Fruit fly (Drosophila melanogaster) whole organism, embryonic: ENCODE data around the gene CG32437.

Experiments
- Abd-B ChIP-seq: fragments of 200-800 bp; sonication (Bioruptor generic); optimal IDR thresholded peaks from 2 replicates; lab custom pipeline; 2018; ENCODE audit warnings: missing biosample characterization, mild to moderate bottlenecking, missing genetic modification characterization, moderate library complexity
- B-H1 ChIP-seq: fragments of 200-800 bp; sonication (Bioruptor generic); IDR thresholded peaks from 3 replicates; pipeline ENCODE4 v1.3.6; 2022; ENCODE audit warnings: missing biosample characterization, missing genetic modification characterization
- CG1024 ChIP-seq: fragments of 200-800 bp; sonication (Bioruptor generic); IDR thresholded peaks from 2 replicates; pipeline ENCODE4 v1.3.6; 2022; ENCODE audit warnings: missing biosample characterization, missing genetic modification characterization
- CG10462 ChIP-seq: fragments of 200-800 bp; sonication (Bioruptor generic); optimal IDR thresholded peaks from 2 replicates; lab custom pipeline; 2016; ENCODE audit warnings: missing biosample characterization, missing genetic modification characterization
- CG10543 ChIP-seq: fragments of 200-800 bp; sonication (Bioruptor generic); optimal IDR thresholded peaks from 3 replicates; lab custom pipeline; 2017; ENCODE audit warnings: missing biosample characterization, mild to moderate bottlenecking, missing genetic modification characterization, moderate library complexity
- CG12769 ChIP-seq: fragments of 200-800 bp; sonication (Bioruptor generic); optimal IDR thresholded peaks from 2 replicates; lab custom pipeline; 2019; ENCODE audit warnings: missing biosample characterization, mild to moderate bottlenecking, missing genetic modification characterization, moderate library complexity
- CG13287 ChIP-seq: fragments of 200-800 bp; sonication (Bioruptor generic); IDR thresholded peaks from 2 replicates; pipeline ENCODE4 v1.3.6; 2022; ENCODE audit warnings: missing biosample characterization, missing genetic modification characterization; ENCODE audit not compliant: partially characterized antibody
- CG13296 ChIP-seq: fragments of 200-800 bp; sonication (Bioruptor generic); optimal IDR thresholded peaks from 3 replicates; lab custom pipeline; 2018; ENCODE audit warnings: missing biosample characterization, mild to moderate bottlenecking, missing genetic modification characterization
- CG17359 ChIP-seq: fragments of 200-800 bp; sonication (Bioruptor generic); optimal IDR thresholded peaks from 3 replicates; lab custom pipeline; 2018; ENCODE audit warnings: missing biosample characterization, mild to moderate bottlenecking, missing genetic modification characterization, moderate library complexity
- CG1832 ChIP-seq: fragments of 200-800 bp; sonication (Bioruptor generic); optimal IDR thresholded peaks from 2 replicates; lab custom pipeline; 2017; ENCODE audit warnings: missing biosample characterization, mild to moderate bottlenecking, missing genetic modification characterization, inconsistent platforms
- CG2678 ChIP-seq: fragments of 200-800 bp; sonication (Bioruptor generic); optimal IDR thresholded peaks from 3 replicates; lab custom pipeline; 2019; ENCODE audit warnings: missing biosample characterization, mild to moderate bottlenecking, missing genetic modification characterization, moderate library complexity
- CG30431 ChIP-seq: fragments of 200-800 bp; sonication (Bioruptor generic); optimal IDR thresholded peaks from 2 replicates; lab custom pipeline; 2017; ENCODE audit warnings: missing biosample characterization, missing genetic modification characterization
- CG31388 ChIP-seq: fragments of 200-800 bp; sonication (Bioruptor generic); optimal IDR thresholded peaks from 2 replicates; lab custom pipeline; 2016; ENCODE audit warnings: missing biosample characterization, missing genetic modification characterization
- CG3163 ChIP-seq: fragments of 200-800 bp; sonication (Bioruptor generic); optimal IDR thresholded peaks from 3 replicates; lab custom pipeline; 2016; ENCODE audit warnings: missing biosample characterization, missing genetic modification characterization
- CG32767 ChIP-seq: fragments of 200-800 bp; sonication (Bioruptor generic); IDR thresholded peaks from 2 replicates; pipeline ENCODE4 v1.3.6; 2022; ENCODE audit warnings: missing biosample characterization, missing genetic modification characterization
- CG34224 ChIP-seq: fragments of 200-800 bp; sonication (Bioruptor generic); IDR thresholded peaks from 3 replicates; pipeline ENCODE4 v1.3.6; 2022; ENCODE audit warnings: missing biosample characterization, missing genetic modification characterization; ENCODE audit not compliant: partially characterized antibody
- CG42726 ChIP-seq: fragments of 200-800 bp; sonication (Bioruptor generic); IDR thresholded peaks from 2 replicates; pipeline ENCODE4 v1.3.6; 2022; ENCODE audit warnings: missing biosample characterization, missing genetic modification characterization; ENCODE audit not compliant: partially characterized antibody
- CG6813 ChIP-seq: fragments of 200-800 bp; sonication (Bioruptor generic); optimal IDR thresholded peaks from 2 replicates; lab custom pipeline; 2017; ENCODE audit warnings: missing biosample characterization, missing genetic modification characterization, mild to moderate bottlenecking, moderate library complexity, missing genetic modification reagents
- CG7839 ChIP-seq: fragments of 200-800 bp; sonication (Bioruptor generic); optimal IDR thresholded peaks from 3 replicates; lab custom pipeline; 2018; ENCODE audit warnings: missing biosample characterization, mild to moderate bottlenecking, missing genetic modification characterization, moderate library complexity
- CTCF ChIP-seq: fragments of 200-800 bp; sonication (Bioruptor generic); optimal IDR thresholded peaks from 2 replicates; lab custom pipeline; 2017; ENCODE audit warnings: missing biosample characterization, mild to moderate bottlenecking, missing genetic modification characterization, moderate library complexity
- Dip2 ChIP-seq: fragments of 200-800 bp; sonication (Bioruptor generic); IDR thresholded peaks from 2 replicates; pipeline ENCODE4 v1.3.6; 2022; ENCODE audit warnings: missing biosample characterization, missing genetic modification characterization
- Dref ChIP-seq: fragments of 200-800 bp; sonication (Bioruptor generic); IDR thresholded peaks from 2 replicates; pipeline ENCODE4 v1.3.6; 2022; ENCODE audit warnings: missing biosample characterization, missing genetic modification characterization
- Elba2 ChIP-seq: fragments of 200-800 bp; sonication (Bioruptor generic); optimal IDR thresholded peaks from 3 replicates; lab custom pipeline; 2016; ENCODE audit warnings: missing biosample characterization, missing genetic modification characterization
- Ets97D ChIP-seq: fragments of 200-800 bp; sonication (Bioruptor generic); optimal IDR thresholded peaks from 3 replicates; lab custom pipeline; 2016; ENCODE audit warnings: missing biosample characterization, missing genetic modification characterization
- HLHmδ ChIP-seq: fragments of 200-800 bp; sonication (Bioruptor generic); optimal IDR thresholded peaks from 2 replicates; lab custom pipeline; 2018; ENCODE audit warnings: missing biosample characterization, mild to moderate bottlenecking, missing genetic modification characterization, moderate library complexity
- Mes4 ChIP-seq: fragments of 200-800 bp; sonication (Bioruptor generic); optimal IDR thresholded peaks from 2 replicates; lab custom pipeline; 2016; ENCODE audit warnings: missing biosample characterization, missing genetic modification characterization
- Neu2 ChIP-seq: fragments of 200-800 bp; sonication (Bioruptor generic); optimal IDR thresholded peaks from 3 replicates; lab custom pipeline; 2016; ENCODE audit warnings: missing biosample characterization, missing genetic modification characterization, borderline replicate concordance
- Nf-YB ChIP-seq: fragments of 200-800 bp; sonication (Bioruptor generic); optimal IDR thresholded peaks from 3 replicates; lab custom pipeline; 2019; ENCODE audit warnings: missing biosample characterization, mild to moderate bottlenecking, missing genetic modification characterization, moderate library complexity
- Sin3A ChIP-seq: fragments of >200 bp; optimal IDR thresholded peaks from 2 replicates; lab custom pipeline; 2018
- TFAM ChIP-seq: fragments of 200-800 bp; sonication (Bioruptor generic); optimal IDR thresholded peaks from 2 replicates; lab custom pipeline; 2017; ENCODE audit warnings: missing biosample characterization, missing genetic modification characterization, inconsistent platforms
- al ChIP-seq: fragments of 200-800 bp; sonication (Bioruptor generic); IDR thresholded peaks from 2 replicates; pipeline ENCODE4 v1.3.6; 2022; ENCODE audit warnings: missing biosample characterization, missing genetic modification characterization
- ash1 ChIP-seq: fragments of 200-800 bp; sonication (Bioruptor generic); optimal IDR thresholded peaks from 2 replicates; lab custom pipeline; 2018; ENCODE audit warnings: missing biosample characterization, mild to moderate bottlenecking, missing genetic modification characterization
- az2 ChIP-seq: fragments of 200-800 bp; sonication (Bioruptor generic); optimal IDR thresholded peaks from 3 replicates; lab custom pipeline; 2016; ENCODE audit warnings: missing biosample characterization, missing genetic modification characterization
- bcd ChIP-seq: fragments of 200-800 bp; sonication (Bioruptor generic); optimal IDR thresholded peaks from 2 replicates; lab custom pipeline; 2017; ENCODE audit warnings: missing biosample characterization, mild to moderate bottlenecking, missing genetic modification characterization
- br ChIP-seq: fragments of >200 bp; optimal IDR thresholded peaks from 2 replicates; lab custom pipeline; 2017
- crc ChIP-seq: fragments of 200-800 bp; sonication (Bioruptor generic); optimal IDR thresholded peaks from 2 replicates; lab custom pipeline; 2016; ENCODE audit warnings: missing biosample characterization, missing genetic modification characterization
- gsb ChIP-seq: fragments of 200-800 bp; sonication (Bioruptor generic); IDR thresholded peaks from 2 replicates; pipeline ENCODE4 v1.3.6; 2022; ENCODE audit warnings: missing biosample characterization, missing genetic modification characterization
- hkb ChIP-seq, 2 experiments: fragments of 200-800 bp in 1 of 2; fragments of >200 bp in 1 of 2; sonication (Bioruptor generic) in 1 of 2; IDR thresholded peaks in 1 of 2; optimal IDR thresholded peaks in 1 of 2; 2 replicates each; pipeline versions ENCODE4 v1.3.6 to Lab custom; 2017 to 2022; ENCODE audit warnings: missing biosample characterization in 1 of 2, missing genetic modification characterization in 1 of 2
- insv ChIP-seq, 2 experiments: fragments of 200-800 bp; sonication (Bioruptor generic); optimal IDR thresholded peaks; 3 replicates each; lab custom pipeline; 2016 to 2018; ENCODE audit warnings: missing biosample characterization in 2 of 2, missing genetic modification characterization in 2 of 2
- jigr1 ChIP-seq: fragments of 200-800 bp; sonication (Bioruptor generic); IDR thresholded peaks from 3 replicates; pipeline ENCODE4 v1.3.6; 2022; ENCODE audit warnings: missing biosample characterization, missing genetic modification characterization
- jing ChIP-seq: fragments of 200-800 bp; sonication (Bioruptor generic); optimal IDR thresholded peaks from 2 replicates; lab custom pipeline; 2018; ENCODE audit warnings: missing biosample characterization, mild to moderate bottlenecking, missing genetic modification characterization
- jumu ChIP-seq: fragments of 200-800 bp; sonication (Bioruptor generic); optimal IDR thresholded peaks from 3 replicates; lab custom pipeline; 2016; ENCODE audit warnings: missing biosample characterization, missing genetic modification characterization
- kay ChIP-seq: fragments of 200-800 bp; sonication (Bioruptor generic); optimal IDR thresholded peaks from 2 replicates; lab custom pipeline; 2016; ENCODE audit warnings: missing biosample characterization, missing genetic modification characterization
- knrl ChIP-seq: fragments of 200-800 bp; sonication (Bioruptor generic); IDR thresholded peaks from 3 replicates; pipeline ENCODE4 v1.3.6; 2022; ENCODE audit warnings: missing biosample characterization, missing genetic modification characterization; ENCODE audit not compliant: partially characterized antibody
- luna ChIP-seq: fragments of 200-800 bp; sonication (Bioruptor generic); optimal IDR thresholded peaks from 2 replicates; lab custom pipeline; 2016; ENCODE audit warnings: missing biosample characterization, missing genetic modification characterization
- oc ChIP-seq: fragments of 200-800 bp; sonication (Bioruptor generic); optimal IDR thresholded peaks from 2 replicates; lab custom pipeline; 2018; ENCODE audit warnings: missing biosample characterization, mild to moderate bottlenecking, missing genetic modification characterization, moderate library complexity
- onecut ChIP-seq: fragments of 200-800 bp; sonication (Bioruptor generic); IDR thresholded peaks from 2 replicates; pipeline ENCODE4 v1.3.6; 2022; ENCODE audit warnings: missing biosample characterization, missing genetic modification characterization
- p53 ChIP-seq: fragments of 200-800 bp; sonication (Bioruptor generic); optimal IDR thresholded peaks from 2 replicates; lab custom pipeline; 2016; ENCODE audit warnings: missing biosample characterization, missing genetic modification characterization
- phol ChIP-seq: fragments of 200-800 bp; sonication (Bioruptor generic); optimal IDR thresholded peaks from 3 replicates; lab custom pipeline; 2018; ENCODE audit warnings: missing biosample characterization, mild to moderate bottlenecking, missing genetic modification characterization, moderate library complexity
- psq ChIP-seq: fragments of 200-800 bp; sonication (Bioruptor generic); optimal IDR thresholded peaks from 2 replicates; lab custom pipeline; 2017; ENCODE audit warnings: missing biosample characterization, missing genetic modification characterization
- tap ChIP-seq: fragments of 200-800 bp; optimal IDR thresholded peaks from 3 replicates; lab custom pipeline; 2019; ENCODE audit warnings: missing biosample characterization, mild to moderate bottlenecking, missing genetic modification characterization, moderate library complexity

The CG32437 gene

DNA sequence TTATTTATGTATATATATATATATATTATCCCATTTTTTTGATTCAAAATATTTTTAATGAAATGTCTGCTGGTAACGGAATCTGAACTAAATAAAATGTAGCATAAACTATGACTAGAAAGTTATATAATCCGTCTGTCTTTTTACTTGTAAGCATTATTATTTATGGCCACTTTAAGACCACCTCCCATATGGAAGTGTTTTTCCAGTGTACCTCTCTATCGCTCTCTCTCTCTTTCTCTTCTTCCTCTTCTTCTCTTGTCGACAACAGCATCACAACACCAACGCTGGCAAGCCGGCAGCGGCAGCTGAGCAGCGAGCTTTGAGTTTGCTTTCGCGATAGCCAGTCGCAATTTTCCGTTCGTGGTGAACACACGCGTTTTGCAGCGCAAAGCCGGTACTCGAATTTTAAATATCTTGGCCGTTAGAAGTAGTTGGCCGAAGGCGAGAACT, 24.7 kb downstream of the CG32437 start, which contains the start of gene rgn (continued):
- peak; percentile 70 for TF ChIP-seq phol (tag; lab: Kevin White, UChicago)
- peak; percentile 49 for TF ChIP-seq kay (GFP tag; lab: Kevin White, UChicago)
- TF ChIP-seq TFAM (GFP tag; lab: Kevin White, UChicago): no peak
- TF ChIP-seq CG10462 (GFP tag; lab: Kevin White, UChicago): peak; percentile 41
- no peak for TF ChIP-seq Mes4 (GFP tag; lab: Kevin White, UChicago)
- peak; percentile 70 for TF ChIP-seq CG17359 (tag; lab: Kevin White, UChicago)
- TF ChIP-seq crc (GFP tag; lab: Kevin White, UChicago): peak; percentile 5
- peak; percentile 79 for TF ChIP-seq al (GFP tag; lab: Robert Waterston, UW)
- TF ChIP-seq Abd-B (GFP tag; lab: Kevin White, UChicago): peak; percentile 69
- no peak for TF ChIP-seq Elba2 (GFP tag; lab: Kevin White, UChicago)
- TF ChIP-seq CG7839 (tag; lab: Kevin White, UChicago): peak; percentile 86
- peak; percentile 55 for TF ChIP-seq oc
- TF ChIP-seq CG6813 (GFP tag; lab: Kevin White, UChicago): peak; percentile 43
- TF ChIP-seq jing (GFP tag; lab: Kevin White, UChicago): peak; percentile 42
- TF ChIP-seq jumu (GFP tag; lab: Kevin White, UChicago): peak; percentile 47
- peak; percentile 55 for TF ChIP-seq CG30431
- no peak for TF ChIP-seq HLHmδ
- TF ChIP-seq tap (tag; lab: Kevin White, UChicago): peak; percentile 56
- TF ChIP-seq CG12769 (tag; lab: Kevin White, UChicago): peak; percentile 67
- no peak for TF ChIP-seq insv (GFP tag; optimal IDR thresholded peaks at IDR 0.05; lab: Kevin White, UChicago)
- no peak for TF ChIP-seq CG1024
- TF ChIP-seq CG34224: no peak; the same call in 2 of the 3 replicates
- no peak for TF ChIP-seq CG31388 (GFP tag; lab: Kevin White, UChicago)
- TF ChIP-seq CG3163: peak; percentile 87
- TF ChIP-seq Sin3A: no peak
- TF ChIP-seq CG42726 (GFP tag; lab: Robert Waterston, UW): peak; percentile 37; the same call in 1 of the 2 replicates
- peak; percentile 52 for TF ChIP-seq luna (GFP tag; lab: Kevin White, UChicago)
- TF ChIP-seq Nf-YB (GFP tag; lab: Kevin White, UChicago): peak; percentile 56
- TF ChIP-seq bcd (GFP tag; lab: Kevin White, UChicago): peak; percentile 80
- TF ChIP-seq knrl (GFP tag; lab: Robert Waterston, UW): no peak
- no peak for TF ChIP-seq p53 (GFP tag; lab: Kevin White, UChicago)
- peak; percentile 76 for TF ChIP-seq CG13296 (GFP tag; lab: Kevin White, UChicago)
- TF ChIP-seq jigr1 (GFP tag; lab: Robert Waterston, UW): no peak
- TF ChIP-seq br (lab: Kevin White, UChicago): no peak
- TF ChIP-seq CG2678 (tag; lab: Kevin White, UChicago): peak; percentile 89
- no peak for TF ChIP-seq Neu2 (GFP tag; lab: Kevin White, UChicago)
- TF ChIP-seq ash1 (GFP tag; lab: Kevin White, UChicago): no peak
- peak; percentile 51; the same call in 1 of the 2 replicates for TF ChIP-seq gsb
- peak; percentile 65; the same call in 1 of the 2 replicates for TF ChIP-seq CG13287
- peak; percentile 21 for TF ChIP-seq CG1832
- TF ChIP-seq Ets97D: no peak
- TF ChIP-seq CTCF (GFP tag; lab: Kevin White, UChicago): peak; percentile 1
- peak; percentile 59 for TF ChIP-seq az2
- peak; percentile 28 for TF ChIP-seq psq (GFP tag; lab: Kevin White, UChicago)
- peak; percentile 53 for TF ChIP-seq onecut (GFP tag; lab: Robert Waterston, UW)
- peak; percentile 70 for TF ChIP-seq B-H1 (GFP tag; lab: Robert Waterston, UW)
- no peak for TF ChIP-seq Dref (GFP tag; lab: Robert Waterston, UW)
- no peak for TF ChIP-seq hkb (optimal IDR thresholded peaks at IDR 0.05; lab: Kevin White, UChicago)
- TF ChIP-seq hkb (GFP tag; IDR thresholded peaks at IDR 0.05; lab: Robert Waterston, UW): peak; percentile 78
- peak; percentile 45 for TF ChIP-seq CG10543 (GFP tag; lab: Kevin White, UChicago)
- TF ChIP-seq Dip2 (GFP tag; lab: Robert Waterston, UW): no peak
- TF ChIP-seq CG32767: peak; percentile 53
